Fruit fly (Drosophila melanogaster) whole organism, embryonic: Measurements from ENCODE around the gene CG43901.

Experiments used
- Bdp1 ChIP-seq: fragments of 200-800 bp; sonication (Bioruptor generic); optimal IDR thresholded peaks from 3 replicates; lab custom pipeline; 2016; ENCODE audit warnings: missing biosample characterization, missing genetic modification characterization
- CG10462 ChIP-seq: fragments of 200-800 bp; sonication (Bioruptor generic); optimal IDR thresholded peaks from 2 replicates; lab custom pipeline; 2016; ENCODE audit warnings: missing biosample characterization, missing genetic modification characterization
- CG11696 ChIP-seq: fragments of 200-800 bp; sonication (Bioruptor generic); IDR thresholded peaks from 2 replicates; pipeline ENCODE4 v1.3.6; 2022; ENCODE audit warnings: missing biosample characterization, missing genetic modification characterization
- CG14710 ChIP-seq: fragments of 200-800 bp; sonication (Bioruptor generic); optimal IDR thresholded peaks from 3 replicates; lab custom pipeline; 2019; ENCODE audit warnings: missing biosample characterization, mild to moderate bottlenecking, missing genetic modification characterization, moderate library complexity
- CG17328 ChIP-seq: fragments of 200-800 bp; sonication (Bioruptor generic); IDR thresholded peaks from 2 replicates; pipeline ENCODE4 v1.3.6; 2022; ENCODE audit warnings: missing biosample characterization, missing genetic modification characterization
- CG18262 ChIP-seq: fragments of 200-800 bp; optimal IDR thresholded peaks from 3 replicates; lab custom pipeline; 2019; ENCODE audit warnings: missing biosample characterization, mild to moderate bottlenecking, missing genetic modification characterization, moderate library complexity
- CG2889 ChIP-seq: fragments of 200-800 bp; sonication (Bioruptor generic); IDR thresholded peaks from 3 replicates; pipeline ENCODE4 v1.3.6; 2022; ENCODE audit warnings: missing biosample characterization, missing genetic modification characterization
- CG30403 ChIP-seq: fragments of 200-800 bp; sonication (Bioruptor generic); optimal IDR thresholded peaks from 3 replicates; lab custom pipeline; 2016; ENCODE audit warnings: missing biosample characterization, missing genetic modification characterization
- CG31388 ChIP-seq: fragments of 200-800 bp; sonication (Bioruptor generic); optimal IDR thresholded peaks from 2 replicates; lab custom pipeline; 2016; ENCODE audit warnings: missing biosample characterization, missing genetic modification characterization
- CG32767 ChIP-seq: fragments of 200-800 bp; sonication (Bioruptor generic); IDR thresholded peaks from 2 replicates; pipeline ENCODE4 v1.3.6; 2022; ENCODE audit warnings: missing biosample characterization, missing genetic modification characterization
- CG34422 ChIP-seq: fragments of 200-800 bp; sonication (Bioruptor generic); IDR thresholded peaks from 3 replicates; pipeline ENCODE4 v1.3.6; 2022; ENCODE audit warnings: missing biosample characterization, missing genetic modification characterization
- CG3847 ChIP-seq: fragments of 200-800 bp; sonication (Bioruptor generic); IDR thresholded peaks from 2 replicates; pipeline ENCODE4 v1.3.6; 2022; ENCODE audit warnings: missing biosample characterization, missing genetic modification characterization
- CG4820 ChIP-seq: fragments of 200-800 bp; sonication (Bioruptor generic); optimal IDR thresholded peaks from 3 replicates; lab custom pipeline; 2016; ENCODE audit warnings: missing biosample characterization, missing genetic modification characterization
- CG7271 ChIP-seq: fragments of 200-800 bp; sonication (Bioruptor generic); optimal IDR thresholded peaks from 2 replicates; lab custom pipeline; 2018; ENCODE audit warnings: missing biosample characterization, mild to moderate bottlenecking, missing genetic modification characterization, moderate library complexity
- CG8478 ChIP-seq: fragments of >200 bp; optimal IDR thresholded peaks from 2 replicates; lab custom pipeline; 2018
- CG9727 ChIP-seq: fragments of 200-800 bp; sonication (Bioruptor generic); optimal IDR thresholded peaks from 3 replicates; lab custom pipeline; 2017; ENCODE audit warnings: missing biosample characterization, mild to moderate bottlenecking, missing genetic modification characterization
- Chrac-16 ChIP-seq: fragments of 200-800 bp; sonication (Bioruptor generic); optimal IDR thresholded peaks from 3 replicates; lab custom pipeline; 2016; ENCODE audit warnings: missing biosample characterization, missing genetic modification characterization
- D ChIP-seq, 2 experiments: fragments of 200-800 bp in 1 of 2; fragments of >200 bp in 1 of 2; sonication (Bioruptor generic) in 1 of 2; optimal IDR thresholded peaks; 2 replicates in 1 of 2; 3 replicates in 1 of 2; lab custom pipeline; 2017; ENCODE audit warnings: mild to moderate bottlenecking in 1 of 2, missing biosample characterization in 1 of 2, missing genetic modification characterization in 1 of 2, missing genetic modification reagents in 1 of 2
- ERR ChIP-seq: fragments of 200-800 bp; sonication (Bioruptor generic); optimal IDR thresholded peaks from 2 replicates; lab custom pipeline; 2016; ENCODE audit warnings: missing biosample characterization, missing genetic modification characterization
- Lpt ChIP-seq: fragments of >200 bp; optimal IDR thresholded peaks from 2 replicates; lab custom pipeline; 2018; ENCODE audit warnings: missing biosample characterization, missing genetic modification characterization
- MESR4 ChIP-seq: fragments of 200-800 bp; sonication (Bioruptor generic); optimal IDR thresholded peaks from 2 replicates; lab custom pipeline; 2018; ENCODE audit warnings: missing biosample characterization, mild to moderate bottlenecking, missing genetic modification characterization, moderate library complexity
- NC2β ChIP-seq: fragments of 200-800 bp; sonication (Bioruptor generic); optimal IDR thresholded peaks from 2 replicates; lab custom pipeline; 2016; ENCODE audit warnings: missing biosample characterization, missing genetic modification characterization
- NFAT ChIP-seq: fragments of 200-800 bp; sonication (Bioruptor generic); IDR thresholded peaks from 2 replicates; pipeline ENCODE4 v1.3.6; 2022; ENCODE audit warnings: missing biosample characterization, missing genetic modification characterization
- Nf-YB ChIP-seq: fragments of 200-800 bp; sonication (Bioruptor generic); optimal IDR thresholded peaks from 3 replicates; lab custom pipeline; 2019; ENCODE audit warnings: missing biosample characterization, mild to moderate bottlenecking, missing genetic modification characterization, moderate library complexity
- Pdp1 ChIP-seq, 2 experiments: fragments of 200-800 bp; sonication (Bioruptor generic); optimal IDR thresholded peaks; 3 replicates each; lab custom pipeline; 2016; ENCODE audit warnings: missing biosample characterization in 2 of 2, missing genetic modification characterization in 2 of 2, mild to moderate bottlenecking in 1 of 2, moderate library complexity in 1 of 2
- Sin3A ChIP-seq: fragments of >200 bp; optimal IDR thresholded peaks from 2 replicates; lab custom pipeline; 2018
- YL-1 ChIP-seq: fragments of 200-800 bp; sonication (Bioruptor generic); optimal IDR thresholded peaks from 3 replicates; lab custom pipeline; 2017; ENCODE audit warnings: missing biosample characterization, mild to moderate bottlenecking, missing genetic modification characterization
- ap ChIP-seq: fragments of 200-800 bp; sonication (Bioruptor generic); IDR thresholded peaks from 2 replicates; pipeline ENCODE4 v1.3.6; 2022; ENCODE audit warnings: missing biosample characterization, missing genetic modification characterization
- cg ChIP-seq: fragments of 200-800 bp; sonication (Bioruptor generic); optimal IDR thresholded peaks from 3 replicates; lab custom pipeline; 2019; ENCODE audit warnings: missing biosample characterization, mild to moderate bottlenecking, missing genetic modification characterization, moderate library complexity
- ci ChIP-seq: fragments of 200-800 bp; sonication (Bioruptor generic); IDR thresholded peaks from 3 replicates; pipeline ENCODE4 v1.3.6; 2022; ENCODE audit warnings: missing biosample characterization, missing genetic modification characterization
- crol ChIP-seq: fragments of 200-800 bp; sonication (Bioruptor generic); IDR thresholded peaks from 2 replicates; pipeline ENCODE4 v1.3.6; 2022; ENCODE audit warnings: missing biosample characterization, missing genetic modification characterization
- cwo ChIP-seq: fragments of 200-800 bp; sonication (Bioruptor generic); optimal IDR thresholded peaks from 3 replicates; lab custom pipeline; 2017; ENCODE audit warnings: missing biosample characterization, missing genetic modification characterization, mild to moderate bottlenecking, moderate library complexity, missing genetic modification reagents
- da ChIP-seq: fragments of 200-800 bp; sonication (Bioruptor generic); optimal IDR thresholded peaks from 2 replicates; lab custom pipeline; 2016; ENCODE audit warnings: missing biosample characterization, missing genetic modification characterization
- dpn ChIP-seq, 2 experiments: fragments of 200-800 bp; sonication (Bioruptor generic); optimal IDR thresholded peaks; 3 replicates each; lab custom pipeline; 2016; ENCODE audit warnings: missing biosample characterization in 2 of 2, missing genetic modification characterization in 2 of 2
- eyg ChIP-seq: fragments of 200-800 bp; sonication (Bioruptor generic); optimal IDR thresholded peaks from 3 replicates; lab custom pipeline; 2016; ENCODE audit warnings: missing biosample characterization, missing genetic modification characterization
- inv ChIP-seq: fragments of 200-800 bp; sonication (Bioruptor generic); IDR thresholded peaks from 2 replicates; pipeline ENCODE4 v1.3.6; 2022; ENCODE audit warnings: missing biosample characterization, missing genetic modification characterization; ENCODE audit not compliant: partially characterized antibody
- lbe ChIP-seq: fragments of 200-800 bp; sonication (Bioruptor generic); optimal IDR thresholded peaks from 2 replicates; lab custom pipeline; 2016; ENCODE audit warnings: missing biosample characterization, mild to moderate bottlenecking, missing genetic modification characterization
- otp ChIP-seq: fragments of 200-800 bp; sonication (Bioruptor generic); IDR thresholded peaks from 3 replicates; pipeline ENCODE4, ENCODE4 v1.3.6; 2022; ENCODE audit warnings: missing biosample characterization, missing genetic modification characterization
- pfk ChIP-seq: fragments of 200-800 bp; sonication (Bioruptor generic); optimal IDR thresholded peaks from 2 replicates; lab custom pipeline; 2018; ENCODE audit warnings: missing biosample characterization, mild to moderate bottlenecking, missing genetic modification characterization, moderate library complexity
- sd ChIP-seq: fragments of 200-800 bp; sonication (Bioruptor generic); optimal IDR thresholded peaks from 3 replicates; lab custom pipeline; 2018; ENCODE audit warnings: missing biosample characterization, mild to moderate bottlenecking, missing genetic modification characterization, moderate library complexity
- sr ChIP-seq: fragments of 200-800 bp; sonication (Bioruptor generic); IDR thresholded peaks from 3 replicates; pipeline ENCODE4 v1.3.6; 2022; ENCODE audit warnings: missing biosample characterization, missing genetic modification characterization
- sug ChIP-seq: fragments of 200-800 bp; optimal IDR thresholded peaks from 2 replicates; lab custom pipeline; 2019; ENCODE audit warnings: missing biosample characterization, mild to moderate bottlenecking, missing genetic modification characterization, moderate library complexity
- unpg ChIP-seq: fragments of 200-800 bp; sonication (Bioruptor generic); optimal IDR thresholded peaks from 3 replicates; lab custom pipeline; 2018; ENCODE audit warnings: missing biosample characterization, mild to moderate bottlenecking, missing genetic modification characterization, moderate library complexity
- zf30C ChIP-seq: fragments of 200-800 bp; sonication (Bioruptor generic); optimal IDR thresholded peaks from 3 replicates; lab custom pipeline; 2018; ENCODE audit warnings: missing biosample characterization, mild to moderate bottlenecking, missing genetic modification characterization

CG43901 gene

dm6 chrX:10857376-10857775 lies 48.2 kb upstream of the CG43901 start, which contains the start of the genes sofe and CG2186 (continued):
- TF ChIP-seq pfk (no peak), unpg (peak; percentile 53), CG31388 (GFP tag; lab: Kevin White, UChicago) (peak; percentile 10), CG10462 (GFP tag; lab: Kevin White, UChicago) (no peak), dpn (GFP tag; optimal IDR thresholded peaks at IDR 0.05; lab: Kevin White, UChicago) (peak; percentile 42 to 70), Bdp1 (GFP tag; lab: Kevin White, UChicago) (peak; percentile 29), inv (GFP tag; lab: Robert Waterston, UW) (peak; percentile 78), CG30403 (peak; percentile 80), Chrac-16 (GFP tag; lab: Kevin White, UChicago) (peak; percentile 58), CG18262 (peak; percentile 29), Lpt (GFP tag; lab: Kevin White, UChicago) (no peak), CG11696 (GFP tag; lab: Robert Waterston, UW) (no peak), NFAT (GFP tag; lab: Robert Waterston, UW) (no peak), CG17328 (no peak), zf30C (no peak), ci (GFP tag; lab: Robert Waterston, UW) (peak; percentile 60; the same call in 2 of the 3 replicates), cwo (GFP tag; lab: Kevin White, UChicago) (no peak), lbe (GFP tag; lab: Kevin White, UChicago) (no peak), CG3847 (GFP tag; lab: Robert Waterston, UW) (peak; percentile 77), CG34422 (GFP tag; lab: Robert Waterston, UW) (no peak), CG9727 (GFP tag; lab: Kevin White, UChicago) (peak; percentile 51), eyg (GFP tag; lab: Kevin White, UChicago) (no peak), otp (no peak), ap (GFP tag; lab: Robert Waterston, UW) (no peak), Nf-YB (GFP tag; lab: Kevin White, UChicago) (no peak), NC2β (peak; percentile 64), da (GFP tag; lab: Kevin White, UChicago) (no peak)

- TF ChIP-seq YL-1 (GFP tag; lab: Kevin White, UChicago), result peak; percentile 62
- no peak for TF ChIP-seq CG2889
- TF ChIP-seq crol, result peak; percentile 85
- peak; percentile 14 for TF ChIP-seq sd
- TF ChIP-seq sug (tag; lab: Kevin White, UChicago), result peak; percentile 38
- TF ChIP-seq CG14710 (tag; lab: Kevin White, UChicago), result no peak
- TF ChIP-seq Pdp1 (GFP tag; optimal IDR thresholded peaks at IDR 0.05; lab: Kevin White, UChicago), result peak in 1 of 2 experiments; percentile 18
- TF ChIP-seq ERR, result no peak
- peak; percentile 6 for TF ChIP-seq D (optimal IDR thresholded peaks at IDR 0.05; lab: Kevin White, UChicago)
- no peak for TF ChIP-seq D (GFP tag; optimal IDR thresholded peaks at IDR 0.05; lab: Kevin White, UChicago)
- TF ChIP-seq CG4820 (GFP tag; lab: Kevin White, UChicago), result no peak
- TF ChIP-seq Sin3A (lab: Kevin White, UChicago), result peak; percentile 14
- peak; percentile 76 for TF ChIP-seq CG8478 (lab: Kevin White, UChicago)
- no peak for TF ChIP-seq CG7271
- peak; percentile 81 for TF ChIP-seq MESR4
- peak; percentile 75 for TF ChIP-seq sr (GFP tag; lab: Robert Waterston, UW)
- TF ChIP-seq CG32767 (GFP tag; lab: Robert Waterston, UW), result peak; percentile 57; the same call in 1 of the 2 replicates
- peak; percentile 96 for TF ChIP-seq cg (GFP tag; lab: Kevin White, UChicago)
Observed at dm6 chrX:10857853-10858252, 47.7 kb upstream of the CG43901 start.
